Worm (Caenorhabditis elegans) whole organism, L4/young adult: ENCODE results near the gene F16H6.8.

Experiments
- W03F9.2 ChIP-seq: fragments of 150-350 bp; optimal IDR thresholded peaks from 2 replicates; lab custom pipeline; 2014; ENCODE audit warnings: missing biosample characterization, missing genetic modification characterization
- him-1 ChIP-seq: sonication (generic microtip); optimal IDR thresholded peaks from 2 replicates; lab custom pipeline; 2016; ENCODE audit warnings: missing genotype, missing genetic modification reagents, missing genetic modification characterization, missing compliant biosample characterization

DNA sequence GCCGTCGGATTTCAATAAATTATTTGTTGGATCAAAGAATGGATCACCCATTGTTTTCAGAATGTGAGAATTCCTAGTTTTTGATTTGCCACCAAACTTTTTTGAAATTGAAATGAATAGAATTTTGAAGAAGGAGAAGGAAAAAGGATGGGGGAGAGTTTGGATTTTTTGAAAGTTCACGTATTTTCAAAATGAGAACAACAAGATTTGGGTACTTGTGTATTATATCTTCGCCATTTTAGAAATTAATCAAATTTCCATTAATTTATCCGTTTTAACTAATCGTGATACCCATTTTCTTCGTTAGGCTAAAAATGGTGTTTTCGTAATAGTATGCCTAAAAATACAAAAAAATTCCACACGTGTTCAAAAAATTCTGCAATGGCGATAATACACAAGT is 44.5 kb downstream of the F16H6.8 start, which contains the start of gene C14A6.8:
- TF ChIP-seq him-1 (tag; lab: Kevin White, UChicago) (no peak), W03F9.2 (no peak)
